Worm (Caenorhabditis elegans) whole organism, young adult: Measurements from ENCODE around the gene kcnl-3.
A peak's percentile ranks its signal among the peaks of the same experiment; 100 is the strongest.

Experiments
- B0019.2 ChIP-seq: fragments of 200-800 bp; sonication (Bioruptor generic); conservative IDR thresholded peaks from 2 replicates; pipeline ENCODE4 v1.3.6; 2022; ENCODE audit warnings: missing genetic modification reagents, missing genetic modification characterization, missing compliant biosample characterization
- B0035.1 ChIP-seq: sonication (generic microtip); optimal IDR thresholded peaks from 2 replicates; lab custom pipeline; 2016; ENCODE audit warnings: missing genetic modification characterization, mild to moderate bottlenecking, missing compliant biosample characterization, missing genotype, missing genetic modification reagents
- F23B12.7 ChIP-seq: sonication (generic microtip); optimal IDR thresholded peaks from 2 replicates; lab custom pipeline; 2017; ENCODE audit warnings: missing genetic modification characterization, mild to moderate bottlenecking, missing compliant biosample characterization, antibody characterized with exemption, moderate library complexity; ENCODE audit not compliant: insufficient read depth
- F52B5.7 ChIP-seq: sonication (generic microtip); optimal IDR thresholded peaks from 2 replicates; lab custom pipeline; 2016; ENCODE audit warnings: mild to moderate bottlenecking, missing genetic modification characterization, missing compliant biosample characterization
- F55B11.4 ChIP-seq: sonication (generic microtip); optimal IDR thresholded peaks from 2 replicates; lab custom pipeline; 2016; ENCODE audit warnings: missing compliant biosample characterization, missing genetic modification characterization, borderline replicate concordance; ENCODE audit not compliant: insufficient read depth
- F57C9.4 ChIP-seq: sonication (generic microtip); optimal IDR thresholded peaks from 2 replicates; lab custom pipeline; 2017; ENCODE audit warnings: mild to moderate bottlenecking, missing genetic modification characterization, missing compliant biosample characterization
- Y56A3A.18 ChIP-seq: fragments of 200-800 bp; sonication (Bioruptor generic); IDR thresholded peaks from 2 replicates; pipeline ENCODE4 v1.3.6; 2022; ENCODE audit warnings: missing genetic modification reagents, missing genetic modification characterization, missing compliant biosample characterization
- Y79H2A.3 ChIP-seq: fragments of 200-800 bp; sonication (Bioruptor generic); conservative IDR thresholded peaks from 2 replicates; pipeline ENCODE4 v1.3.6; 2022; ENCODE audit warnings: missing genetic modification reagents, missing genetic modification characterization, missing compliant biosample characterization
- Y95B8A.8 ChIP-seq: fragments of 200-800 bp; sonication (Bioruptor generic); IDR thresholded peaks from 2 replicates; pipeline ENCODE4 v1.3.6; 2022; ENCODE audit warnings: missing genetic modification reagents, missing genetic modification characterization, missing compliant biosample characterization
- ZK185.1 ChIP-seq: sonication (generic microtip); optimal IDR thresholded peaks from 2 replicates; lab custom pipeline; 2016; ENCODE audit warnings: mild to moderate bottlenecking, missing genetic modification characterization, missing compliant biosample characterization; ENCODE audit not compliant: poor library complexity, severe bottlenecking
- ccch-3 ChIP-seq: fragments of 200-800 bp; sonication (Bioruptor generic); optimal IDR thresholded peaks from 2 replicates; lab custom pipeline; 2018; ENCODE audit warnings: mild to moderate bottlenecking, missing genetic modification characterization, missing compliant biosample characterization
- cebp-1 ChIP-seq, 2 experiments: fragments of 200-800 bp in 1 of 2; sonication (Bioruptor generic) in 1 of 2; sonication (generic microtip) in 1 of 2; IDR thresholded peaks in 1 of 2; optimal IDR thresholded peaks in 1 of 2; 2 replicates each; pipeline versions ENCODE4 v1.3.6 to Lab custom; 2017 to 2022; ENCODE audit warnings: missing compliant biosample characterization in 2 of 2, missing genetic modification characterization in 2 of 2, mild to moderate bottlenecking in 1 of 2, missing genetic modification reagents in 1 of 2, moderate library complexity in 1 of 2
- ceh-27 ChIP-seq: fragments of 200-800 bp; sonication (Bioruptor generic); optimal IDR thresholded peaks from 2 replicates; lab custom pipeline; 2018; ENCODE audit warnings: mild to moderate bottlenecking, missing genetic modification characterization, moderate library complexity, missing compliant biosample characterization
- ceh-91 ChIP-seq: fragments of 200-800 bp; sonication (Bioruptor generic); IDR thresholded peaks from 2 replicates; pipeline ENCODE4 v1.3.6; 2022; ENCODE audit warnings: missing genetic modification reagents, missing genetic modification characterization, missing compliant biosample characterization
- chd-7 ChIP-seq: sonication (generic microtip); optimal IDR thresholded peaks from 2 replicates; lab custom pipeline; 2016; ENCODE audit warnings: mild to moderate bottlenecking, missing genetic modification characterization, moderate library complexity, missing compliant biosample characterization
- egrh-3 ChIP-seq: fragments of 200-800 bp; sonication (Bioruptor generic); IDR thresholded peaks from 2 replicates; pipeline ENCODE4 v1.3.6; 2022; ENCODE audit warnings: missing genetic modification reagents, missing genetic modification characterization, missing compliant biosample characterization
- ets-4 ChIP-seq: fragments of 200-800 bp; sonication (Bioruptor generic); optimal IDR thresholded peaks from 2 replicates; lab custom pipeline; 2018; ENCODE audit warnings: mild to moderate bottlenecking, missing genetic modification characterization, missing compliant biosample characterization
- fkh-3 ChIP-seq: sonication (generic microtip); optimal IDR thresholded peaks from 2 replicates; lab custom pipeline; 2016; ENCODE audit warnings: mild to moderate bottlenecking, missing genetic modification characterization, missing compliant biosample characterization
- gei-17 ChIP-seq: fragments of 200-800 bp; sonication (Bioruptor generic); optimal IDR thresholded peaks from 2 replicates; lab custom pipeline; 2018; ENCODE audit warnings: mild to moderate bottlenecking, missing genetic modification characterization, missing compliant biosample characterization
- hlh-26 ChIP-seq: fragments of 200-800 bp; sonication (Bioruptor generic); conservative IDR thresholded peaks from 2 replicates; pipeline ENCODE4 v1.3.6; 2022; ENCODE audit warnings: missing genetic modification reagents, missing genetic modification characterization, missing compliant biosample characterization
- hsf-1 ChIP-seq: fragments of 200-800 bp; sonication (Bioruptor generic); IDR thresholded peaks from 2 replicates; pipeline ENCODE4 v1.3.6; 2022; ENCODE audit warnings: missing genetic modification reagents, missing genetic modification characterization, missing compliant biosample characterization
- let-526 ChIP-seq: fragments of 200-800 bp; sonication (Bioruptor generic); IDR thresholded peaks from 2 replicates; pipeline ENCODE4 v1.3.6; 2022; ENCODE audit warnings: missing genetic modification reagents, missing genetic modification characterization, missing compliant biosample characterization
- lin-26 ChIP-seq: fragments of 200-800 bp; sonication (Bioruptor generic); IDR thresholded peaks from 2 replicates; pipeline ENCODE4 v1.3.6; 2022; ENCODE audit warnings: missing genetic modification reagents, missing genetic modification characterization, missing compliant biosample characterization
- lsl-1 ChIP-seq: fragments of 200-800 bp; sonication (Bioruptor generic); optimal IDR thresholded peaks from 2 replicates; lab custom pipeline; 2018; ENCODE audit warnings: mild to moderate bottlenecking, missing genetic modification characterization, moderate library complexity, missing compliant biosample characterization
- lsy-27 ChIP-seq: sonication (generic microtip); optimal IDR thresholded peaks from 2 replicates; lab custom pipeline; 2017; ENCODE audit warnings: missing genetic modification characterization, mild to moderate bottlenecking, missing compliant biosample characterization, antibody characterized with exemption, missing genotype, borderline replicate concordance; ENCODE audit not compliant: insufficient read depth
- madf-10 ChIP-seq: sonication (generic microtip); optimal IDR thresholded peaks from 2 replicates; lab custom pipeline; 2016; ENCODE audit warnings: mild to moderate bottlenecking, missing genetic modification characterization, missing compliant biosample characterization
- madf-6 ChIP-seq: fragments of 200-800 bp; sonication (Bioruptor generic); IDR thresholded peaks from 2 replicates; pipeline ENCODE4 v1.3.6; 2022; ENCODE audit warnings: missing genetic modification reagents, missing genetic modification characterization, missing compliant biosample characterization
- mcd-1 ChIP-seq: fragments of 200-800 bp; sonication (Bioruptor generic); IDR thresholded peaks from 2 replicates; pipeline ENCODE4 v1.3.6; 2022; ENCODE audit warnings: missing genetic modification reagents, missing genetic modification characterization, missing compliant biosample characterization
- mes-4 ChIP-seq: sonication (generic microtip); optimal IDR thresholded peaks from 2 replicates; lab custom pipeline; 2016; ENCODE audit warnings: missing genotype, missing genetic modification characterization, missing compliant biosample characterization
- mxl-1 ChIP-seq: sonication (generic microtip); optimal IDR thresholded peaks from 2 replicates; lab custom pipeline; 2016; ENCODE audit warnings: missing genetic modification characterization, missing compliant biosample characterization
- nfya-1 ChIP-seq: sonication (generic microtip); optimal IDR thresholded peaks from 2 replicates; lab custom pipeline; 2017; ENCODE audit warnings: antibody characterized with exemption, missing compliant biosample characterization, missing genetic modification characterization, borderline replicate concordance; ENCODE audit not compliant: insufficient read depth
- nfyb-1 ChIP-seq: fragments of 200-800 bp; sonication (Bioruptor generic); IDR thresholded peaks from 2 replicates; pipeline ENCODE4 v1.3.6; 2022; ENCODE audit warnings: missing genetic modification reagents, missing genetic modification characterization, missing compliant biosample characterization
- nhr-27 ChIP-seq: fragments of 200-800 bp; sonication (Bioruptor generic); optimal IDR thresholded peaks from 2 replicates; lab custom pipeline; 2018; ENCODE audit warnings: mild to moderate bottlenecking, missing genetic modification characterization, moderate library complexity, missing compliant biosample characterization
- pbrm-1 ChIP-seq: fragments of 200-800 bp; sonication (Bioruptor generic); IDR thresholded peaks from 2 replicates; pipeline ENCODE4 v1.3.6; 2022; ENCODE audit warnings: missing genetic modification reagents, missing genetic modification characterization, missing compliant biosample characterization
- rcor-1 ChIP-seq: fragments of 200-800 bp; sonication (Bioruptor generic); IDR thresholded peaks from 2 replicates; pipeline ENCODE4 v1.3.6; 2022; ENCODE audit warnings: missing genetic modification reagents, missing genetic modification characterization, missing compliant biosample characterization
- sea-2 ChIP-seq: fragments of 200-800 bp; sonication (Bioruptor generic); IDR thresholded peaks from 2 replicates; pipeline ENCODE4 v1.3.6; 2022; ENCODE audit warnings: missing genetic modification characterization, missing compliant biosample characterization
- tlf-1 ChIP-seq: fragments of 200-800 bp; sonication (Bioruptor generic); optimal IDR thresholded peaks from 2 replicates; lab custom pipeline; 2018; ENCODE audit warnings: mild to moderate bottlenecking, missing genetic modification characterization, missing compliant biosample characterization
- unc-62 ChIP-seq: fragments of 150-350 bp; optimal IDR thresholded peaks from 2 replicates; lab custom pipeline; 2014; ENCODE audit warnings: missing biosample characterization, missing genetic modification reagents, missing genetic modification characterization
- zfh-2 ChIP-seq: fragments of 200-800 bp; sonication (Bioruptor generic); conservative IDR thresholded peaks from 2 replicates; pipeline ENCODE4 v1.3.6; 2022; ENCODE audit warnings: missing genetic modification reagents, missing genetic modification characterization, missing compliant biosample characterization
- zim-3 ChIP-seq: sonication (generic microtip); optimal IDR thresholded peaks from 2 replicates; lab custom pipeline; 2017; ENCODE audit warnings: mild to moderate bottlenecking, missing genetic modification characterization, moderate library complexity, missing compliant biosample characterization
- ztf-25 ChIP-seq: fragments of 200-800 bp; sonication (Bioruptor generic); IDR thresholded peaks from 2 replicates; pipeline ENCODE4 v1.3.6; 2022; ENCODE audit warnings: missing genetic modification reagents, missing genetic modification characterization, missing compliant biosample characterization
- ztf-3 ChIP-seq: fragments of 200-800 bp; sonication (Bioruptor generic); optimal IDR thresholded peaks from 2 replicates; lab custom pipeline; 2018; ENCODE audit warnings: mild to moderate bottlenecking, missing genetic modification characterization, missing compliant biosample characterization
- ztf-6 ChIP-seq: fragments of 200-800 bp; sonication (Bioruptor generic); IDR thresholded peaks from 2 replicates; pipeline ENCODE4 v1.3.6; 2022; ENCODE audit warnings: missing genetic modification reagents, missing genetic modification characterization, missing compliant biosample characterization

The kcnl-3 gene

DNA sequence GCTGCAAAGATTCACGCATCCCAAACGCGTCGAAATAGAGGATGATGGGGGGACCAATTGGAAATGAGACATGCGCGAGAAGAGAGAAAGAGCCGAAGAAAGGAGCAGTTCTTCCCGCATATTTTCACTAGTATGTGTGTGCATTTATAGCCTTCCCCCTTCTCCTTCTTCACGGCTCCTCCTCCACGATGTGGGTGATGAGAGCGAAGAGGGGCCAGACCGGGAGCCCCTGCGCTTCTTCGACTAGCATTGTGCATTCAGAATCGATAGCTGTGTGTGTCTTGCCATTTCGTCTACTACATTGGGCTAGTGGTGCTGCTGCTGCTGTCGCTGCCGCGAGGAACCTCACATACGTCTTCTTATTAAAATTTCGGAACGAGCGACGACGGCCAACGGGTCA, 18.4 kb upstream of the kcnl-3 start, which contains the start of gene jkk-1:
jkk-1 (plus strand) TSS at position 249 of the 400 bp plus-strand sequence.
- TF ChIP-seq sea-2 (GFP tag; lab: Robert Waterston, UW) (no peak), fkh-3 (tag; lab: Kevin White, UChicago) (peak; percentile 47), zim-3 (tag; lab: Kevin White, UChicago) (no peak), lsy-27 (no peak), hlh-26 (GFP tag; lab: Robert Waterston, UW) (no peak), gei-17 (GFP tag; lab: Kevin White, UChicago) (no peak), pbrm-1 (GFP tag; lab: Robert Waterston, UW) (no peak), lsl-1 (no peak), F52B5.7 (no peak), nfya-1 (tag; lab: Kevin White, UChicago) (no peak), hsf-1 (GFP tag; lab: Robert Waterston, UW) (no peak), chd-7 (tag; lab: Kevin White, UChicago) (no peak), F57C9.4 (tag; lab: Kevin White, UChicago) (no peak), Y95B8A.8 (GFP tag; lab: Robert Waterston, UW) (no peak), tlf-1 (no peak), nfyb-1 (no peak), Y79H2A.3 (GFP tag; lab: Robert Waterston, UW) (no peak), zfh-2 (GFP tag; lab: Robert Waterston, UW) (peak; percentile 73), B0019.2 (GFP tag; lab: Robert Waterston, UW) (no peak), unc-62 (GFP tag; lab: Kevin White, UChicago) (no peak), let-526 (GFP tag; lab: Robert Waterston, UW) (no peak), ets-4 (GFP tag; lab: Kevin White, UChicago) (no peak), cebp-1 (GFP tag; IDR thresholded peaks at IDR 0.05; lab: Robert Waterston, UW) (no peak), cebp-1 (tag; optimal IDR thresholded peaks at IDR 0.05; lab: Kevin White, UChicago) (peak; percentile 51), ztf-3 (no peak), B0035.1 (tag; lab: Kevin White, UChicago) (no peak), Y56A3A.18 (GFP tag; lab: Robert Waterston, UW) (no peak), ceh-27 (GFP tag; lab: Kevin White, UChicago) (peak; percentile 8), egrh-3 (0 out of 2 replicates have a peak, but pooled peaks have one; percentile 5), ceh-91 (GFP tag; lab: Robert Waterston, UW) (no peak), madf-10 (tag; lab: Kevin White, UChicago) (no peak), lin-26 (GFP tag; lab: Robert Waterston, UW) (no peak), ZK185.1 (tag; lab: Kevin White, UChicago) (no peak)

- TF ChIP-seq ccch-3 (GFP tag; lab: Kevin White, UChicago) (no peak), mxl-1 (tag; lab: Kevin White, UChicago) (no peak), ztf-6 (GFP tag; lab: Robert Waterston, UW) (no peak), F55B11.4 (no peak), F23B12.7 (tag; lab: Kevin White, UChicago) (no peak), nhr-27 (no peak), ceh-91 (GFP tag; lab: Robert Waterston, UW) (no peak), ztf-25 (GFP tag; lab: Robert Waterston, UW) (no peak), mes-4 (no peak), madf-6 (GFP tag; lab: Robert Waterston, UW) (no peak), Y95B8A.8 (GFP tag; lab: Robert Waterston, UW) (no peak), rcor-1 (GFP tag; lab: Robert Waterston, UW) (no peak), mcd-1 (GFP tag; lab: Robert Waterston, UW) (no peak)
These were observed 16.1 kb upstream of the kcnl-3 start for ce11 chrX:5370605-5371004.
